Worm (Caenorhabditis elegans): Measurements from ENCODE around the gene T14G8.3.

The T14G8.3 gene

DNA sequence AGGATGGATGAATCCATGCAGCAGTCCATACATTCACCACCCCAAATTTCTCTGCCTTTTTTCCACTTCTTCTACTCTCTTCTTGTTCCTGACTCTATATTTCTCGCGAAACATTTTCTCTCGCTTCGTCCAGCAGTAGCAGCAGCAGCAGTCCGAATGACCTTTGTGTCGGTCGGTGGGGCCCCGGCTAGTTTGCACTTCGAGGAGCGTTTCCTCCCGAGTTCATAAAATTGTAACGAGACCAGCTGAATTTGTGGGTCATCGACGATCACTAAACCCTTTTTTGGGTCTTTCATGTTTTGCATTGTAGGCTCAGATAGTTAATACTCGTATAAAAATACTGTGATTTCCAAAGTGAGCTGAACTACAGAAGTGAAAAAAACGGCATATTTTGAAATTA lies 42.8 kb downstream of the T14G8.3 start:
- TF ChIP-seq nhr-84 (tag; optimal IDR thresholded peaks at IDR 0.05) (no peak), nhr-12 (tag; optimal IDR thresholded peaks at IDR 0.05) (no peak), Y116A8C.19 (tag; optimal IDR thresholded peaks at IDR 0.05; ENCODE audit: borderline replicate concordance) (no peak), nhr-47 (tag; optimal IDR thresholded peaks at IDR 0.05) (no peak), unc-62 (GFP tag; optimal IDR thresholded peaks at IDR 0.05) (no peak), mdl-1 (tag; optimal IDR thresholded peaks at IDR 0.05) (peak in 1 of 2 experiments; percentile 22), lin-35 (GFP tag; optimal IDR thresholded peaks at IDR 0.05) (peak in 1 of 2 experiments; percentile 4), C34B4.2 (tag; optimal IDR thresholded peaks at IDR 0.05) (no peak), ceh-82 (tag; optimal IDR thresholded peaks at IDR 0.05) (peak in 1 of 3 experiments; percentile 7), sptf-1 (tag; optimal IDR thresholded peaks at IDR 0.05) (no peak), efl-1 (optimal IDR thresholded peaks at IDR 0.05) (no peak), efl-1 (GFP tag; optimal IDR thresholded peaks at IDR 0.05 in 1 of 2) (peak in 1 of 2 experiments; percentile 30), dsc-1 (tag; optimal IDR thresholded peaks at IDR 0.05) (peak; percentile 10), rnt-1 (tag; optimal IDR thresholded peaks at IDR 0.05) (peak; percentile 31), ztf-11 (tag; optimal IDR thresholded peaks at IDR 0.05) (no peak), nhr-71 (tag; optimal IDR thresholded peaks at IDR 0.05) (no peak), lsy-2 (tag; optimal IDR thresholded peaks at IDR 0.05) (peak in 1 of 2 experiments; percentile 15), grh-1 (GFP tag; IDR thresholded peaks at IDR 0.05) (no peak), pax-3 (tag; optimal IDR thresholded peaks at IDR 0.05) (no peak), lin-14 (GFP tag; optimal IDR thresholded peaks at IDR 0.05) (peak; percentile 48), swsn-7 (tag; optimal IDR thresholded peaks at IDR 0.05) (no peak), zip-4 (GFP tag; optimal IDR thresholded peaks at IDR 0.05) (no peak), blmp-1 (tag; optimal IDR thresholded peaks at IDR 0.05) (peak; percentile 57), C16A3.4 (tag; optimal IDR thresholded peaks at IDR 0.05) (no peak), tlp-1 (tag; optimal IDR thresholded peaks at IDR 0.05) (no peak)

DNA sequence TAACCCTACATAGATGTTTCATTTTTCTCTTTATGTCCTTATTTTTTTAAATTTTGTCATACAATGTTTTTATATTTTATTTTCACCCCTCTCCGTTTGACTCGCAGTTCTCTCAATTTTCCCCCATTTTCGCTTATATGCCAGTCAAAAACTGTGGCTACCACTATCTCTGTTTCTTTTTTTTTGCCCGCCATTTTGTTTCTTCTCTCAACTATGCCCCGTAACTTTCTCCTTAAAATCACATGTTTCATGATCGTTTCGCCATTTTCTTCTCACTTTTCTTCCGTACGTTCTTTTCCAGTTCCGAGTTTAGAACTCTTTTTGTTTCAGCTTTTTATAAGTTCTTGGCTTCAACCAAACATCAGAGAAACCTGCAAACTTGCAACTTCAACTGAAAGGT lies 46.5 kb downstream of the T14G8.3 start, which contains the start of gene pqn-18:
Gene pqn-18, plus strand, starts transcription at position 331 of the 400 bp plus-strand sequence.
- TF ChIP-seq rnt-1 (tag; optimal IDR thresholded peaks at IDR 0.05) (no peak), nhr-19 (GFP tag; conservative IDR thresholded peaks at IDR 0.05) (no peak), ets-5 (GFP tag; IDR thresholded peaks at IDR 0.05) (no peak), jun-1 (tag; optimal IDR thresholded peaks at IDR 0.05) (no peak), blmp-1 (tag; optimal IDR thresholded peaks at IDR 0.05) (peak; percentile 96), aly-2 (tag; optimal IDR thresholded peaks at IDR 0.05) (no peak), lin-14 (GFP tag; optimal IDR thresholded peaks at IDR 0.05) (peak; percentile 35), swsn-7 (tag; optimal IDR thresholded peaks at IDR 0.05) (no peak), nhr-90 (tag; optimal IDR thresholded peaks at IDR 0.05; ENCODE audit: poor library complexity) (no peak), lin-35 (GFP tag; optimal IDR thresholded peaks at IDR 0.05) (peak in 1 of 2 experiments; percentile 15), nhr-12 (tag; optimal IDR thresholded peaks at IDR 0.05) (no peak), fkh-8 (tag; optimal IDR thresholded peaks at IDR 0.05) (no peak), mdl-1 (tag; optimal IDR thresholded peaks at IDR 0.05) (no peak), elt-3 (tag; optimal IDR thresholded peaks at IDR 0.05) (peak in 1 of 6 experiments; percentile 45), nhr-85 (tag) (no peak), mab-9 (GFP tag; IDR thresholded peaks at IDR 0.05) (no peak), fkh-4 (tag; optimal IDR thresholded peaks at IDR 0.05; ENCODE audit: borderline replicate concordance) (no peak), unc-62 (GFP tag; optimal IDR thresholded peaks at IDR 0.05) (no peak), unc-130 (tag; optimal IDR thresholded peaks at IDR 0.05) (no peak), ztf-11 (tag; optimal IDR thresholded peaks at IDR 0.05) (no peak), ama-1 (optimal IDR thresholded peaks at IDR 0.05) (no peak), nhr-20 (tag; optimal IDR thresholded peaks at IDR 0.05) (peak; percentile 18), lin-39 (tag; optimal IDR thresholded peaks at IDR 0.05) (no peak), snu-23 (GFP tag; optimal IDR thresholded peaks at IDR 0.05) (peak; percentile 24), F16B12.6 (tag; optimal IDR thresholded peaks at IDR 0.05) (no peak), xbp-1 (tag; optimal IDR thresholded peaks at IDR 0.05) (no peak), isw-1 (GFP tag; IDR thresholded peaks at IDR 0.05) (no peak), tlp-1 (tag; optimal IDR thresholded peaks at IDR 0.05) (no peak), nhr-237 (tag; optimal IDR thresholded peaks at IDR 0.05) (no peak), nhr-71 (tag; optimal IDR thresholded peaks at IDR 0.05) (no peak), egl-13 (tag; optimal IDR thresholded peaks at IDR 0.05) (no peak), unc-30 (tag; optimal IDR thresholded peaks at IDR 0.05) (no peak), lir-3 (tag; optimal IDR thresholded peaks at IDR 0.05; ENCODE audit: poor library complexity) (no peak)

All from whole organism, L1 larva.